Fruit fly (Drosophila melanogaster) whole organism, prepupa: ENCODE data around the gene GluProRS.

Source experiments
- CG10631 ChIP-seq: fragments of 200-800 bp; sonication (Bioruptor generic); optimal IDR thresholded peaks from 2 replicates; lab custom pipeline; 2016; ENCODE audit warnings: missing biosample characterization, missing genetic modification characterization
- CG11294 ChIP-seq: fragments of 200-800 bp; sonication (Bioruptor generic); IDR thresholded peaks from 2 replicates; pipeline ENCODE4 v1.3.6; 2022; ENCODE audit warnings: missing biosample characterization, missing genetic modification characterization
- CG11762 ChIP-seq: fragments of 200-800 bp; sonication (Bioruptor generic); optimal IDR thresholded peaks from 3 replicates; lab custom pipeline; 2016; ENCODE audit warnings: missing biosample characterization, missing genetic modification characterization; ENCODE audit not compliant: insufficient read depth
- CG15336 ChIP-seq: fragments of 200-800 bp; sonication (Bioruptor generic); IDR thresholded peaks from 2 replicates; pipeline ENCODE4 v1.3.6; 2022; ENCODE audit warnings: missing biosample characterization, missing genetic modification characterization
- CG1621 ChIP-seq: fragments of 200-800 bp; sonication (Bioruptor generic); optimal IDR thresholded peaks from 3 replicates; lab custom pipeline; 2018; ENCODE audit warnings: missing biosample characterization, mild to moderate bottlenecking, missing genetic modification characterization
- CG31627 ChIP-seq: fragments of 200-800 bp; sonication (Bioruptor generic); optimal IDR thresholded peaks from 3 replicates; lab custom pipeline; 2016; ENCODE audit warnings: missing biosample characterization, missing genetic modification characterization
- CG32006 ChIP-seq: fragments of 200-800 bp; sonication (Bioruptor generic); optimal IDR thresholded peaks from 3 replicates; lab custom pipeline; 2017; ENCODE audit warnings: missing biosample characterization, mild to moderate bottlenecking, missing genetic modification characterization
- CG34406 ChIP-seq: fragments of 200-800 bp; sonication (Bioruptor generic); optimal IDR thresholded peaks from 3 replicates; lab custom pipeline; 2016; ENCODE audit warnings: missing biosample characterization, missing genetic modification characterization
- CG3919 ChIP-seq: fragments of 200-800 bp; sonication (Bioruptor generic); optimal IDR thresholded peaks from 3 replicates; lab custom pipeline; 2016; ENCODE audit warnings: missing biosample characterization, missing genetic modification characterization
- CG6163 ChIP-seq: fragments of 200-800 bp; sonication (Bioruptor generic); IDR thresholded peaks from 3 replicates; pipeline ENCODE4 v1.3.6; 2022; ENCODE audit warnings: missing biosample characterization, missing genetic modification characterization
- CG6276 ChIP-seq: fragments of 200-800 bp; sonication (Bioruptor generic); optimal IDR thresholded peaks from 2 replicates; lab custom pipeline; 2017; ENCODE audit warnings: missing biosample characterization, mild to moderate bottlenecking, missing genetic modification characterization
- CG6792 ChIP-seq: fragments of 200-800 bp; sonication (Bioruptor generic); optimal IDR thresholded peaks from 3 replicates; lab custom pipeline; 2016; ENCODE audit warnings: missing biosample characterization, missing genetic modification characterization
- CG7368 ChIP-seq: fragments of 200-800 bp; sonication (Bioruptor generic); optimal IDR thresholded peaks from 3 replicates; lab custom pipeline; 2016; ENCODE audit warnings: missing biosample characterization, missing genetic modification characterization
- CG8119 ChIP-seq: fragments of 200-800 bp; sonication (Bioruptor generic); IDR thresholded peaks from 3 replicates; pipeline ENCODE4 v1.3.6; 2022; ENCODE audit warnings: missing biosample characterization, missing genetic modification characterization
- CG8319 ChIP-seq: fragments of 200-800 bp; sonication (Bioruptor generic); optimal IDR thresholded peaks from 3 replicates; lab custom pipeline; 2016; ENCODE audit warnings: missing biosample characterization, missing genetic modification characterization
- CG8632 ChIP-seq: fragments of 200-800 bp; sonication (Bioruptor generic); optimal IDR thresholded peaks from 3 replicates; lab custom pipeline; 2016; ENCODE audit warnings: missing biosample characterization, missing genetic modification characterization
- CG9139 ChIP-seq: fragments of 200-800 bp; sonication (Bioruptor generic); optimal IDR thresholded peaks from 3 replicates; lab custom pipeline; 2017; ENCODE audit warnings: missing biosample characterization, mild to moderate bottlenecking, missing genetic modification characterization
- Eip75B ChIP-seq: fragments of 200-800 bp; sonication (Bioruptor generic); optimal IDR thresholded peaks from 3 replicates; lab custom pipeline; 2016; ENCODE audit warnings: missing biosample characterization, missing genetic modification characterization
- Eip78C ChIP-seq: fragments of 200-800 bp; sonication (Bioruptor generic); peaks from one replicate; lab custom pipeline; 2016; ENCODE audit warnings: missing biosample characterization, missing genetic modification characterization
- Ets96B ChIP-seq: fragments of 200-800 bp; optimal IDR thresholded peaks from 2 replicates; lab custom pipeline; 2019; ENCODE audit warnings: missing biosample characterization, mild to moderate bottlenecking, missing genetic modification characterization, moderate library complexity
- Gug ChIP-seq: fragments of 200-800 bp; sonication (Bioruptor generic); IDR thresholded peaks from 2 replicates; pipeline ENCODE4 v1.3.6; 2022; ENCODE audit warnings: missing biosample characterization, missing genetic modification characterization
- Hr38 ChIP-seq: sonication (Bioruptor generic); optimal IDR thresholded peaks from 2 replicates; lab custom pipeline; 2016; ENCODE audit warnings: missing biosample characterization, missing genetic modification characterization
- Hr39 ChIP-seq: fragments of 200-800 bp; sonication (Bioruptor generic); optimal IDR thresholded peaks from 2 replicates; lab custom pipeline; 2016; ENCODE audit warnings: missing biosample characterization, missing genetic modification characterization
- Met ChIP-seq: fragments of 200-800 bp; sonication (Bioruptor generic); optimal IDR thresholded peaks from 3 replicates; lab custom pipeline; 2016; ENCODE audit warnings: missing biosample characterization, missing genetic modification characterization
- OdsH ChIP-seq: fragments of 200-800 bp; sonication (Bioruptor generic); optimal IDR thresholded peaks from 3 replicates; lab custom pipeline; 2016; ENCODE audit warnings: missing biosample characterization, missing genetic modification characterization
- Smox ChIP-seq: fragments of 200-800 bp; sonication (Bioruptor generic); optimal IDR thresholded peaks from 3 replicates; lab custom pipeline; 2016; ENCODE audit warnings: missing biosample characterization, missing genetic modification characterization
- Sox102F ChIP-seq: fragments of 200-800 bp; sonication (Bioruptor generic); optimal IDR thresholded peaks from 2 replicates; lab custom pipeline; 2016; ENCODE audit warnings: missing biosample characterization, mild to moderate bottlenecking, missing genetic modification characterization
- Sox15 ChIP-seq: fragments of 200-800 bp; sonication (Bioruptor generic); optimal IDR thresholded peaks from 3 replicates; lab custom pipeline; 2016; ENCODE audit warnings: missing biosample characterization, missing genetic modification characterization
- achi ChIP-seq: fragments of 200-800 bp; sonication (Bioruptor generic); optimal IDR thresholded peaks from 3 replicates; lab custom pipeline; 2016; ENCODE audit warnings: missing biosample characterization, missing genetic modification characterization
- acj6 ChIP-seq: fragments of 200-800 bp; sonication (Bioruptor generic); optimal IDR thresholded peaks from 3 replicates; lab custom pipeline; 2016; ENCODE audit warnings: missing biosample characterization, missing genetic modification characterization
- dsx ChIP-seq: fragments of 200-800 bp; optimal IDR thresholded peaks from 3 replicates; lab custom pipeline; 2019; ENCODE audit warnings: missing biosample characterization, mild to moderate bottlenecking, missing genetic modification characterization, moderate library complexity; ENCODE audit not compliant: poor library complexity, severe bottlenecking
- eg ChIP-seq: fragments of 200-800 bp; sonication (Bioruptor generic); IDR thresholded peaks from 3 replicates; pipeline ENCODE4 v1.3.6; 2022; ENCODE audit warnings: missing biosample characterization, missing genetic modification characterization
- esn ChIP-seq: fragments of 200-800 bp; sonication (Bioruptor generic); optimal IDR thresholded peaks from 2 replicates; lab custom pipeline; 2016; ENCODE audit warnings: missing biosample characterization, mild to moderate bottlenecking, missing genetic modification characterization, moderate library complexity
- fd59A ChIP-seq: fragments of 200-800 bp; sonication (Bioruptor generic); optimal IDR thresholded peaks from 2 replicates; lab custom pipeline; 2017; ENCODE audit warnings: missing biosample characterization, mild to moderate bottlenecking, missing genetic modification characterization, missing genetic modification reagents
- fkh ChIP-seq: fragments of 200-800 bp; sonication (Bioruptor generic); optimal IDR thresholded peaks from 3 replicates; lab custom pipeline; 2017; ENCODE audit warnings: missing biosample characterization, mild to moderate bottlenecking, missing genetic modification characterization, moderate library complexity
- net ChIP-seq: fragments of 200-800 bp; sonication (Bioruptor generic); optimal IDR thresholded peaks from 3 replicates; lab custom pipeline; 2016; ENCODE audit warnings: missing biosample characterization, missing genetic modification characterization
- salr ChIP-seq, 2 experiments: fragments of 200-800 bp; sonication (Bioruptor generic); optimal IDR thresholded peaks; 3 replicates each; lab custom pipeline; 2016 to 2018; ENCODE audit warnings: missing biosample characterization in 2 of 2, missing genetic modification characterization in 2 of 2, mild to moderate bottlenecking in 1 of 2
- spab ChIP-seq: fragments of 200-800 bp; sonication (Bioruptor generic); optimal IDR thresholded peaks from 2 replicates; lab custom pipeline; 2017; ENCODE audit warnings: missing biosample characterization, mild to moderate bottlenecking, missing genetic modification characterization, missing genetic modification reagents
- ss ChIP-seq, 2 experiments: fragments of 200-800 bp; sonication (Bioruptor generic); optimal IDR thresholded peaks; 2 replicates in 1 of 2; 3 replicates in 1 of 2; lab custom pipeline; 2017 to 2018; ENCODE audit warnings: mild to moderate bottlenecking in 2 of 2, missing biosample characterization in 2 of 2, missing genetic modification characterization in 2 of 2, moderate library complexity in 1 of 2
- svp ChIP-seq: fragments of 200-800 bp; sonication (Bioruptor generic); peaks from one replicate; lab custom pipeline; 2016; ENCODE audit warnings: missing biosample characterization, missing genetic modification characterization
- topi ChIP-seq: fragments of 200-800 bp; sonication (Bioruptor generic); optimal IDR thresholded peaks from 3 replicates; lab custom pipeline; 2016; ENCODE audit warnings: missing biosample characterization, missing genetic modification characterization
- vri ChIP-seq: fragments of 200-800 bp; sonication (Bioruptor generic); optimal IDR thresholded peaks from 3 replicates; lab custom pipeline; 2016; ENCODE audit warnings: missing biosample characterization, mild to moderate bottlenecking, missing genetic modification characterization

Gene GluProRS

DNA sequence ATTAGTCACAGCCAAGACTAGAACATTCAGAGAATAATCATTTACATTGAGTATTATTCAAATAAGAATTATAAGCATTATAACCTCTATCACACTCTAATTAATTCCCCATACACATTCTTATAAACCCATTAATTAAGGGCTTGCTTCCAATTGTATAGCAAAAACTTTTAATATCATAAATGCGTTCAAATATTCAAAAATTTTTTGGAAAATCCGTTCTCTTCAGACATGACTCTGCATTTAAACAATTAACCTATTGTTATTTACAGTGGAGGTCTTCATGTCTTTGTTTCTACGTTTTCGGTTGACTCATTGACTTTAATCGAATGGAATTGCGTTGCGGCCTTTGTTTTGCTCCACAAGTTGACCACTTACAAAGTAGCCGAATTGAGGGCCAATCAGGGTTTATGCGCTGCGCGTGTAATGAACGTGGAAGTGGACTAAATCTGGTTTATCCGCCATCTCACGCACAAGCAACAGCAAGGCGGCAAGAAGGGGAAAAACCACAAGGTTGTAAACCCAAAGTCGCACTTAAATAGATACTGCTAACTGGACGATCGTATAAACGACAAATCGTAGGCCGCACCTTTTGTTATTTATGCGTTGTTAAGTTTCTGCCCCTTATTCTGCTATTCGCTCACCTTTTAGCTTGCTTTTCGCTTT lies 37.2 kb downstream of the GluProRS start (continued):
- TF ChIP-seq CG3919 (GFP tag; lab: Kevin White, UChicago), result peak; percentile 36
- TF ChIP-seq achi, result peak; percentile 32
- TF ChIP-seq CG8319 (GFP tag; lab: Kevin White, UChicago), result no peak
- peak; percentile 42 for TF ChIP-seq acj6 (GFP tag; lab: Kevin White, UChicago)
- TF ChIP-seq esn (GFP tag; lab: Kevin White, UChicago), result peak; percentile 71
- peak; percentile 23 for TF ChIP-seq fd59A
- TF ChIP-seq CG31627, result peak; percentile 58
- TF ChIP-seq CG6792 (GFP tag; lab: Kevin White, UChicago), result peak; percentile 22
- peak; percentile 37; the same call in 2 of the 3 replicates for TF ChIP-seq CG8119
- TF ChIP-seq Hr38 (GFP tag; lab: Kevin White, UChicago), result no peak
- TF ChIP-seq fkh (GFP tag; lab: Kevin White, UChicago), result no peak
- no peak for TF ChIP-seq OdsH (GFP tag; lab: Kevin White, UChicago)
- peak; percentile 74 for TF ChIP-seq Hr39 (GFP tag; lab: Kevin White, UChicago)
- TF ChIP-seq Smox (GFP tag; lab: Kevin White, UChicago), result peak; percentile 31
- peak; percentile 64 for TF ChIP-seq Sox102F (GFP tag; lab: Kevin White, UChicago)
- no peak for TF ChIP-seq spab (GFP tag; lab: Kevin White, UChicago)
- TF ChIP-seq Sox15 (GFP tag; lab: Kevin White, UChicago), result peak; percentile 41

DNA sequence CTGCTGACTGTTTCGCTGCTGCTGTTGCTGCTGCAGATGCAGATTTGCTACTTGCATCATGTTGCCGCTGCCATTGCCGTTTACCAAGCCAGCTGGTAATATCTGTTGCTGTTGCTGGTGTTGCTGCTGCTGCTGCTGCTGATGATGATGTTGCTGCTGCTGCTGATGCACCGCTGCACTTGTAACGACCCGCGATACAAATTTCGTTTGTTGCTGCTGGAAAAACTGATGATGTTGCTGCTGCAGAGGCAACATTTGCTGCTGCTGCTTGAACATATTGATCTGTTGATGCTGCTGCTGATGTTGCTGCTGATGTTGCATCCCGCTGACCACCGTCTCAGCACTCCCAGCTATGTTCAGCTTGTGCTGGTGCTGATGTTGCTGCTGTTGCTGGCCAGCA lies 37.8 kb downstream of the GluProRS start:
- peak; percentile 48 for TF ChIP-seq CG3919 (GFP tag; lab: Kevin White, UChicago)
- no peak for TF ChIP-seq CG6276 (GFP tag; lab: Kevin White, UChicago)

DNA sequence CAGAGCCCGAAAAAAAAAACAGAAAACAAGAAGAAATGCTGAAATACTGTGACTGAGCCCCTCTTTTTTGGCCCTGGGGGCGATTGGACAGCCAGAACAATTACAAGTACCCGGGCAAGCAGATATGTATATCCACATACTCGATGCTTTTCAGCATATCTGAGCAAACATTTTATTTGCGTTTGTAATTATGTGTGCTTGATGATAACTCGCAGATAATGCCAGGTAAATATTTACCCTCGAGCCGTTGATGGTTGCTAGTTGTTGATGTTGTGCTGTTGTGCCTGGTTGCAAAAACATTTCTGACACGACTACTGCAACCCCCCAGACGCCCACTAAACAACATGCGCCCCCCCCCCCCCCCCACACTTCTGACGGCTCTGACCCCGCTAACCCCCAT lies 38.8 kb downstream of the GluProRS start:
- TF ChIP-seq net (GFP tag; lab: Kevin White, UChicago), result peak; percentile 38
- no peak for TF ChIP-seq salr (GFP tag; optimal IDR thresholded peaks at IDR 0.05; lab: Kevin White, UChicago)
- TF ChIP-seq achi, result no peak
- peak; percentile 25 for TF ChIP-seq CG8632
- peak; percentile 93 for TF ChIP-seq fkh (GFP tag; lab: Kevin White, UChicago)
- no peak for TF ChIP-seq topi (GFP tag; lab: Kevin White, UChicago)
- peak; percentile 14 for TF ChIP-seq CG1621 (tag; lab: Kevin White, UChicago)
- no peak for TF ChIP-seq svp (GFP tag; lab: Kevin White, UChicago)
- TF ChIP-seq eg (GFP tag; lab: Robert Waterston, UW), result peak; percentile 28; the same call in 1 of the 3 replicates
- TF ChIP-seq CG7368 (GFP tag; lab: Kevin White, UChicago), result peak; percentile 12
- TF ChIP-seq CG15336, result no peak
- peak; percentile 49 for TF ChIP-seq Eip78C (GFP tag; lab: Kevin White, UChicago)

DNA sequence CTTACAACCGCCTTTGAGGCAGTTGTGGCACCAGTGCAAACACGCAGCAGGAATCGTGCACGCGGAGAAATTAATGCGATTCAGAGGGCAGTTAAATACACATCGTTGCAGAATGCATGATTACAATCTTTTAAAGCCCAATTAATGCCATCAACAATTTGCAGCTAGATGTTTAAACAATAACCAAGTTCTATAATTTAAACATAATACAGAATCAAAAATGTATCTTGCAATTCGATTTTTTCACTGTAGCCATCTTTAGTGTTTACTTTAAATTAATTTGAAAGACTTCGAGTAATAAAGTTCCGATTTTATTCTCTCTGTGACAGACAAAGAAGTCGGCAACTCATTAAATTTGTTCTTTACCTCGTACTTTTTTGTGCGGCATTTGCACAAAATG lies 42.2 kb downstream of the GluProRS start:
- TF ChIP-seq CG9139 (GFP tag; lab: Kevin White, UChicago), result peak; percentile 70
- no peak for TF ChIP-seq fkh (GFP tag; lab: Kevin White, UChicago)
- peak; percentile 89 for TF ChIP-seq CG6163 (GFP tag; lab: Robert Waterston, UW)
- TF ChIP-seq ss (GFP tag; optimal IDR thresholded peaks at IDR 0.05; lab: Kevin White, UChicago), result peak; percentile 86 to 92
- TF ChIP-seq achi, result peak; percentile 84
- TF ChIP-seq Hr39 (GFP tag; lab: Kevin White, UChicago), result peak; percentile 89
- no peak for TF ChIP-seq CG11294 (GFP tag; lab: Robert Waterston, UW)
- TF ChIP-seq CG8632, result peak; percentile 82
- TF ChIP-seq CG8319 (GFP tag; lab: Kevin White, UChicago), result peak; percentile 80
- TF ChIP-seq esn (GFP tag; lab: Kevin White, UChicago), result peak; percentile 90
- peak; percentile 91 for TF ChIP-seq Ets96B
- TF ChIP-seq CG8119, result peak; percentile 76
- peak; percentile 91 for TF ChIP-seq topi (GFP tag; lab: Kevin White, UChicago)
- TF ChIP-seq Met (GFP tag; lab: Kevin White, UChicago), result peak; percentile 93
- TF ChIP-seq eg (GFP tag; lab: Robert Waterston, UW), result peak; percentile 50; the same call in 2 of the 3 replicates
- TF ChIP-seq CG6792 (GFP tag; lab: Kevin White, UChicago), result peak; percentile 90
- peak; percentile 86 for TF ChIP-seq CG34406 (GFP tag; lab: Kevin White, UChicago)
- TF ChIP-seq salr (GFP tag; optimal IDR thresholded peaks at IDR 0.05; lab: Kevin White, UChicago), result peak; percentile 78 to 83
- TF ChIP-seq CG3919 (GFP tag; lab: Kevin White, UChicago), result peak; percentile 90
- TF ChIP-seq Gug (GFP tag; lab: Robert Waterston, UW), result no peak
- peak; percentile 87 for TF ChIP-seq OdsH (GFP tag; lab: Kevin White, UChicago)
- TF ChIP-seq vri (GFP tag; lab: Kevin White, UChicago), result peak; percentile 71
- TF ChIP-seq CG10631, result peak; percentile 89
- peak; percentile 90 for TF ChIP-seq CG1621 (tag; lab: Kevin White, UChicago)
- TF ChIP-seq Eip78C (GFP tag; lab: Kevin White, UChicago), result peak; percentile 97
- TF ChIP-seq CG11762, result peak; percentile 74
- TF ChIP-seq Eip75B (GFP tag; lab: Kevin White, UChicago), result peak; percentile 90
- TF ChIP-seq dsx (GFP tag; lab: Kevin White, UChicago), result peak; percentile 85
- peak; percentile 27 for TF ChIP-seq CG6276 (GFP tag; lab: Kevin White, UChicago)
- peak; percentile 77 for TF ChIP-seq CG32006 (GFP tag; lab: Kevin White, UChicago)
